Fruit fly (Drosophila melanogaster) ovary, adult (tissue): ENCODE data around the gene CG7369.

Source experiments
- CG17801 ChIP-seq: fragments of 200-800 bp; optimal IDR thresholded peaks from 2 replicates; lab custom pipeline; 2019; ENCODE audit warnings: missing biosample characterization, mild to moderate bottlenecking, missing genetic modification characterization, moderate library complexity; ENCODE audit not compliant: partially characterized antibody

Gene CG7369

DNA sequence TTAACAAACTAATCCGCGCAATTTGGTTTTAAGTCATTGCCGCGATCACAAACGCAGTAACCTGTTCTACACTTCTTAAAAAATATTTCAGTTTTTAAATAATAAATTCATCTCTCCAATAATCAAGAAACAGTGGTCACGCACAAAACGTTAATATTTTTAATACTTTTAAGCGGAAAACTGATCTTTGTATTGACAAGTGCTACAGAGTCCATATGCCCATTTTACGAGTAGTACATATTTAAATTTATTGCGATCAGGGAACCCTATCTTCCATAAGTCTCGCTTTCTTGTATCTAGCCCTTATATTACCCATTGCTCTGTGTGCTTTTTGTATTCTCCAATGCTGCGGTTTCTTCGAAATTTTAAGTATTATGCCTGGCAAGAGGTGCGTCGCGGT is 12.1 kb upstream of the CG7369 start, which contains the start of gene CG32454:
Gene CG32454, plus strand, starts transcription at position 301 of the 400 bp plus-strand sequence.
- TF ChIP-seq CG17801 = no peak

dm6 chr3L:22731393-22731792 is 10.2 kb upstream of the CG7369 start:
- TF ChIP-seq CG17801 = no peak

- TF ChIP-seq CG17801 = no peak
Measured at dm6 chr3L:22733607-22734006, 8.0 kb upstream of the CG7369 start.

- TF ChIP-seq CG17801 = peak; percentile 37
Measured at dm6 chr3L:22737732-22738611, 3.6 kb upstream of the CG7369 start, which contains the start of gene CG11241. Gene CG11241 (minus strand): TSS chr3L:22738420.

dm6 chr3L:22742121-22742531 is 533 bp downstream of the CG7369 start:
- no peak for TF ChIP-seq CG17801

DNA sequence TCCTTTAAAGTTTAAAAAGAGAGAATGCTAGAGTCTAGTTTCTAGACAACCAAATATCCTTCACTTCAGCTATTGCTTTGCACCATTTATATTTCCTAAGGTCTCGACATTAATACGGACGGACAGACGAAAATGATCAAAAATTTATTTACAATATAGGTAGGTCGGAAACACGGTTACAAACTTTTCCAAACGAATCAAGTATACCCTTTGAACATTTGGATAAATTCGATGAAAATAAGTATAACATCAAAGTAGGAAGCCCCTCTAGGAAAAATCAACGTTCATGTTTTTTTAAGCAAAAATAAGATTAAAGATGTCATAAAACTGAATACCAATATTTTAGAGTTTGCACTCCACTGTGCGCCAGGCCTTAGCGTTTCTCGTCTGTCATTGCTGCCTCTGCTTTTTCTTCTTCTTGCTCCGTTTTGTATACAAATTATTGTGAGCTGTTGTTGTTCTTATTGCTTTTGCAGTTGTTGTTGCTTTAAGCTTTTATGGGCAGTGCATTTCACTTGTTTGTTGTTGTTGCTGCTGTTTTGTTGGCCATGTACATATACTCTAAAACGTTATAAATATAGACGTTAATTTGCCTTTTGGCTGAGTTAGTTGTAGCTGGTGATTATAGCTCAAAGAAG is 1.5 kb downstream of the CG7369 start:
- no peak for TF ChIP-seq CG17801

- no peak for TF ChIP-seq CG17801
Measured at dm6 chr3L:22749147-22749550, 7.6 kb downstream of the CG7369 start, which contains the start of gene SPoCk. Gene SPoCk (plus strand): TSS chr3L:22749444.

dm6 chr3L:22749987-22750386 is 8.4 kb downstream of the CG7369 start:
- TF ChIP-seq CG17801 = no peak

DNA sequence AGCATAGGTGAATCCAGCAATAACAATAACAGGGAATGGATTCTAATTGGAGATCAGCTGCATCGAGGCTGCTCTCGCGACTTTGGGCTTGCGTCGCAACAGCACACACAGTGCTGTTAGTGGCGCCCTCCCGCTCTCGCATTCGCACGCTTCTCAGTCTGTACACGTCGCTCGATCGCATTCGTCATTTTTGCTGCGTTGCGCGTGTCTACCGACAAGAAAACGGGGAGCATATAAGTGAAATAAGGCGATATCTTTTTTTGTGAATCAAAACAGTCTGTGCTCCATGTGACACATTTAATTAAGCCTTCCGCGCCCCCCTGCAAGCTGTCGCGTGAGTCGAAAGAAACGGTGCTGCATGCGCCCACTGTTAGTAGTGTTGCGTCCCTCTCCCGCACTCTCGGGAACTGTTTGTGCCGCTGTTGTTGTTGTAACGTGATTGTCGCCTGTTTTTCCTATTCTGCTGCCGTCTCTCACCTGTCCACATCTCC is 31.8 kb downstream of the CG7369 start:
- peak; percentile 12 for TF ChIP-seq CG17801

dm6 chr3L:22774479-22774878 is 32.9 kb downstream of the CG7369 start:
- no peak for TF ChIP-seq CG17801

DNA sequence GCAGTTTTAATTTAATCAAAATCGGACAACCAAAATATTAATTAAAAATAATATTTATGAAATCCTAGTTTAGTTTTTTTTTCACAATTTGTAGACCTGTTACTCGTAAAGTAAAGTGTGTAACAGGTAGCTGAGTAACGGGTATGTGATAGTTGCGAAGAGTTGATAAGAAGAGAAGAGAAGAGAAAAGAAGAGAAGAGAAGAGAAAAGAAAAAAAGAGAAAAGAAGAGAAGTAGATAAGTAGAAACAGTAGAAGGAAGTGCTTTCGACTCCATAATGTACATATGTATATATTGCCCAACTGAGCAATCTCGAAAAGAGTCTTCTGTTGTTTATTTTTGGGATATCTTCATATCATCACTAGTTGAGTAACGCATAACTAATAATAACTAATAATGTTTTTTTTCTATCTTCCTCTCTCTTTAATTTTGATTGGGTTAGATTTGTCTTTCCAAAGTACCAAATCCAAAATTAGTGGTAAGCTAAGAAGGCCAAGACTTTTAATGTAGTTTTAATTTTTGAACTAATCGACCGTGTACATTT is 46.4 kb downstream of the CG7369 start, which contains the start of gene CG14448:
Gene CG14448, plus strand, starts transcription at position 493 of the 543 bp plus-strand sequence.
- no peak for TF ChIP-seq CG17801

DNA sequence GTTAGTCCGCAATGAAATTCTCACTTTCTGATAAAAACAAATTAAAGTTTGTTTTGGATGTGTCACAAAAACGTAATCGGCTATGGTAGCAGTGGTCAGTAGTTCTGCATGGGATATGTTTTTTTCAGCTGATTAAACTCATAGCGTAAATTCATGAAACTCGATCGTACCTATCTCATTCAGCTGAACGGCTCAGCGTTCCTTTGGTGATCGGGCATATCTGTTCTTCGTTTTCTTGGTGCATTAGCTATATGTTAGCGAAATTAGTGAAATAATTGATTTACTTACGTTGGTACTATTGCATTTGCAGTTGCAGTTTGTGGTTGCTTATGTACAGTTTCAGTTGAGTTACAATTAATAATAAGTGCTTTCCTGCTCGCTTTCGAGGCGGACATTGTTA is 50.0 kb downstream of the CG7369 start:
- no peak for TF ChIP-seq CG17801

DNA sequence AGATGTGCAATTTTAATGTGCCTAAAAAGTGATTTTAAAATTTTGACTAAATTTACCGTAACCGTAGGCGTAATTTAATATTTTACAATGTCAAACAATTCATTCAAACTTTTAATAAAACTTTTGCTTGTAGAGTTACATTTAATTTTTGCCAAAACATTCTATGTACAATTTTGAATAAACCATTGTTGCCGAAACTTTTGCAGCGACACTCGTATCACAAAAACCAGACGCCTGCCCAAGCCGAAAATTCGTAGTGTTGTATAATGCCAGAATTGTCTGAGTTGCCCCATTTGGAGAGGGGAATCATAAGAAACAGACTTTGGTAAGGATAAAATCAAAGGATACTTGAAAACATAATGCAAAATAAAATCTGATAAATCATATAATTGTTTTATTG is 54.0 kb downstream of the CG7369 start:
- TF ChIP-seq CG17801 = no peak
